Worm (Caenorhabditis elegans) whole organism, L4/young adult: ENCODE measurements around the gene C50E10.2.

Source experiments
- W03F9.2 ChIP-seq: fragments of 150-350 bp; optimal IDR thresholded peaks from 2 replicates; lab custom pipeline; 2014; ENCODE audit warnings: missing biosample characterization, missing genetic modification characterization
- dao-5 ChIP-seq: sonication (generic microtip); optimal IDR thresholded peaks from 2 replicates; lab custom pipeline; 2016; ENCODE audit warnings: missing genotype, missing genetic modification characterization, moderate library complexity, missing compliant biosample characterization
- him-1 ChIP-seq: sonication (generic microtip); optimal IDR thresholded peaks from 2 replicates; lab custom pipeline; 2016; ENCODE audit warnings: missing genotype, missing genetic modification reagents, missing genetic modification characterization, missing compliant biosample characterization

C50E10.2 gene

DNA sequence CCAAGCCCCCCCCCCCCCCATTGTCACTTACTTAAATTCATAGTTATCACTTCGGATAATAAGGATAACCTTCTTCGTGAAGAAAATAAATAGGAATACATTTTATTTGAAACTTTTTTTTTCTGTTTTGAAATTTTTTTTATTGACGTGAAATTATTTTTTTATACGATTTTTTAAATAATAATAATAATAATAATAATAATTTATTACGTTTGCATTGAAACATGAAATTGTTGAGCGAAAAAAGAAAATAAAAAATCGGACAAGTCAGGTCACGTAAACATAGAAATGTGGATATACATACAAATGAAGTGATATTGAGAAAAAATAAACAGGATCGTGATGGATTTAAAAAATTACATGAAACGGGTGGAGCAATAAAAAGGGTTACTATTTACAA is at the start of gene C50E10.2:
Gene C50E10.2 (minus strand): TSS at position 101 of the 400 bp plus-strand sequence.
- TF ChIP-seq dao-5 (tag; lab: Kevin White, UChicago) (no peak), W03F9.2 (tag; lab: Kevin White, UChicago) (no peak), him-1 (no peak)

DNA sequence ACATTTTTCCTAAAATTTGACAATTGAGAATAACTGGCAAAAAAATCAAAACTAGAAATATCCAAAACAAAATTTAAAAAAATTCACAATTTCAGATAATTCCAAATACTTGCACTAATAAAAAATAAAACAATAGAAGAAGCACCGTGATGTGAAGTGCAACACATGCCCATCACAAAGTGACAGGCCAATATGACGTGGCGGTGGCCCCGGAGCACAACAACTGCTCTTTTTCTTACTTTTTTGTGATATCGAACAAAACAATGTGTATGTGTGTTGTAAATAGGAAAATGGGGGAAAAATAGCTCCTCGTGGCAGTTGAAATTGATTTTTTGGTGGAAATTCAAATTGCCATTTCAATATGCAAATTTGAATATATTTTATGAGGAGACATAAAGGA is 44.3 kb upstream of the C50E10.2 start:
- no peak for TF ChIP-seq W03F9.2 (tag; lab: Kevin White, UChicago)
- no peak for TF ChIP-seq him-1
- no peak for TF ChIP-seq dao-5 (tag; lab: Kevin White, UChicago)

DNA sequence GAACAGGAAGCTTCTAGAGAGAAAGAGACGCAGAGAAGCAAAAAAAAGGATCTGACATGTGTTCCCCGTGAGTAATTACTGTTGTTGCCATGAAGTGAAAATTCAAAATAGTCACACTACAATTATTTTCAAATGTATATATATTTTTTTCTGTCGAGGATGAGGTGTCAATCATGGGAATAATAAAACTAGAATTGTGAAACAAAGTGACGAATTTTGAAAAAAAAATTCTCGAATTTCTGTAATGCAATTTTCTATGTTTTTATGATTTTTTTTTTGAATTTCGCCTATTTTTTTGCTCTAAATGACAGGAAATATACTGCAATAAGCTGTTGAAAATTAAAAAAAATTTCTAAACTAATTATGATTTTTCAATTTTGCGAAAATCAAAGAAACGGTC is 43.6 kb upstream of the C50E10.2 start:
- TF ChIP-seq him-1 = no peak

DNA sequence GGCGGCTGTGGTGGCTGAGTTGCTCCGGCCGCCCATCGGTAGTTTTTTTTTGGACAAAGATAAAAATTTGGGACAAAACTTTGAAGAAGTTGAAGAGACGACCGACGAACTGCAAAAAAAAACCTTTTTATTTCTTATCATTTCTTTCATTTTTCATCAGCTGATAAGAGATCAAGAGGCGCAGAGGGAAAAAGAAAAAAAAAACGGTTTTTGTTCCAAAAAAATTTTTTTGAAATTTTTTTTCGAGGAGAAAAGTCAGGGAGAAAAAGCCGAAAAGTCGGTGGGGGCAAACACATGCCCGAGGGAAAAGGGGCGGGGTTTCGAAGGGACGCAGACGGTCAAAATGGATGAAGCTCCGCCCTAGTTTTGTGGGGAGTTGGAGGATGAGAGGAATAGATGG is 42.6 kb upstream of the C50E10.2 start, which contains the start of gene ras-1:
Gene ras-1 (minus strand): TSS at position 129 of the 400 bp plus-strand sequence.
- TF ChIP-seq W03F9.2 (tag; lab: Kevin White, UChicago) (no peak), him-1 (no peak), dao-5 (tag; lab: Kevin White, UChicago) (no peak)

DNA sequence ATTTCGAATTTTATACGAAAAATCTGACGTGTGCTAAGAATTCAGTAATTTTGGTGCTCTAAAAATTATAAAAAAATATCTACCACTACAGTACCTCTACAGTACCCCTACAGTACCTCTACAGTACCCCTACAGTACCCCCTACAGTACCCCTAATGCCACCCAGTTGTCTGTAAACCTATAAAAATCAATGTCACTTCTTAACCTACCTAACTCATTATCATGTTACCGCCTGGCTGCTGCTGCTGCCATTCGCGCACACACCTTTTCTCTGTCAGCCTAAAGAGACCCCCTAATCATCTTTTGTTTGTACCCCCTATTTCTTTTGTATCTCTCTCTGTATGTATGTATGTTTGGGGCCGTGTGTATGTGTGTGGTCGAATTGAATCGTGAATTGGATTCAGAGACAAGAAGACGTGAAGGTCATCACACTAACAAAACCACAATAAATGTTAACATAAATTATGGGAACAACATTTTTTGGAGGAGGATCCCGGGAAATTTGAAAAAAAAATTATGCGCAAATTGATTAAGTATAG is 41.3 kb upstream of the C50E10.2 start:
- TF ChIP-seq him-1 = no peak

DNA sequence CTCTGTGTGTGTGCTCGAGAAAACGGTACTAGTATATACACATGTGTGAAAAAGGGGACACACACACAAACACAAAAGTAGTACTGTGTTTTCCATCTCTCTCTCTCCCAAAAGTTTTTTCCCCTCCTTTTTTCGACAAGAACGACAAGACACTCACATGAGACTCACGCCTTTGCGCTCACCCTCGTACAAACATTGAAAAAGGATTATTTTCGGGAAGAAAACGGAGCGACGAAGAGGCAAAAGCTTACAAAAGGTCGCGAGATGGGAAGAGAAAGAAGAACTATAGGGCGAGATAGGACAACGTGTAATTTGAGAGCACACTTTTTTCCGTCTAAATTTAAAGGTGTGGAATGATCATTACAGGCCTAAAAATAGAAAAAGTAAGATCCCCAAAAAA is 40.4 kb upstream of the C50E10.2 start:
- TF ChIP-seq him-1 (no peak), dao-5 (tag; lab: Kevin White, UChicago) (no peak), W03F9.2 (tag; lab: Kevin White, UChicago) (no peak)

DNA sequence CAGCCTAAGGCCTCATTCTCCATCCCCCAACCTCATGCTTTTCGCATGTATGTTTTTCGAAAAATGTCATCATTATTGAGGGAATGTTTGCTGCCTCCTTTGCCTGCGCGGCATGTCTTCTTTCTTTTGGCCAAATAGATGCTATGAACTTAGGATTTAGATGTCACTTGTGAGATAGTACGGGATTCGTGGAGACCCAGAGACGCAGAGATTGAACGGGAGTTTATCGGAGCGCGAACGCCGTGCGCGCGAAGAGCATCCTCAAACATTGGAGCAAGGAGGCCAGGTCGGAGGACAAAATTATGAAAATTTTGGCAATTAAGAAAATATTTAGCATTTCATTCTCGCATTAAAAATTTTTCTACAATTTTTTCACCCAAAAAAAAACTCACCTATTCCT is 39.4 kb upstream of the C50E10.2 start:
- no peak for TF ChIP-seq dao-5 (tag; lab: Kevin White, UChicago)
- TF ChIP-seq him-1 = no peak
- TF ChIP-seq W03F9.2 (tag; lab: Kevin White, UChicago) = no peak

DNA sequence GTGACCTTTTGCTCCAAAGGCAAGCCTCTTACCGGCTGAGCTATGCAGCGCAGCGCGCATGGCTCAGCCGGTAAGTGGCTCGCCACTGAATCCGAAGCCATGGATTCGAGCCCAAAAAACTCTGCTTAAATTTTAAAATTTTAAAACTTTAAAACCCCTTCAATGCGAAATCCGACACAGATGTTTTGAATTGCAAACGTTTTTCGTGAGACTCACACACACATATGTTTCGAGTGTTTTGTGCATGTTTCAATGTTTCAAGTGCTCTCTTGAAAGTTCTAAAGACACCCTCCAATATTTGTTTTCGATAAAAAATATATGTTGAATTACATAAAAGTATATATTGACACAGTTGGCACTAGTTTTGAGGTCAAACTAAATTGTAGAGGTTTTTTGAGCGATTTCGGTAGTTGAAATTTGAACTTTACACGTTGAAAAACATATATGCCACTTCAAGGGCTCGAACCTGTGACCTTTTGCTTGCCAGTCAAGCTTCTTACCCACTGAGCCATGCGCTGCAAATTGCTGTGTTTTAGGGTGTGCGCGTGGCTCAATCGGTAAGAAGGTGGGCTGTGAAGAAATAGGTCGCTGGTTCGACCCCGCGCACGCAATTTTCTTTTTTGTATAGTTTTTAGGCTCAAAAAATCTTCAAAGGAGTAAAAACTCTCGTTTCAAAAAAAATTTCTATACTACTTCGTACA is 36.9 kb upstream of the C50E10.2 start:
- no peak for TF ChIP-seq dao-5 (tag; lab: Kevin White, UChicago)
- TF ChIP-seq him-1 = no peak
- no peak for TF ChIP-seq W03F9.2 (tag; lab: Kevin White, UChicago)

DNA sequence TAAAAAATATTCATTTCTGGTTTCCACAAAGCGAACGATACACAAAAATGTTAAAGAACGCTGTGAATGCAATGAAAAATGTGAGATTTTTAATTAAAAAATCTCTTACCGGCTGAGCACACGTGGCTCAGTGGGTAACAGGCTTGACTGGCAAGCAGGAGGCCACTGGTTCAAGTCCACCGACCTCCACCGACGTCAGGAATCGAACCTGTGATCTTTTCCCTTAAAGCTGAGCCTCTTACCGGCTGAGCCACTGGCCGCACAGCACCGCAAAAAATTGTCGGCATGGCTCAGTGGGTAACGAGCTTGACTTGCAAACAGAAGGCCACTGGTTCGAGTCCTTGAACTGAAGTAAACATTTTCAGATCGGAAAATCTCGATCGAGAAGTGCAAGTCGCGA is 35.3 kb upstream of the C50E10.2 start, which contains the start of gene C44C11.6:
Gene C44C11.6 (plus strand): TSS at position 23 of the 400 bp plus-strand sequence.
- TF ChIP-seq him-1 (no peak), dao-5 (tag; lab: Kevin White, UChicago) (no peak), W03F9.2 (tag; lab: Kevin White, UChicago) (no peak)

DNA sequence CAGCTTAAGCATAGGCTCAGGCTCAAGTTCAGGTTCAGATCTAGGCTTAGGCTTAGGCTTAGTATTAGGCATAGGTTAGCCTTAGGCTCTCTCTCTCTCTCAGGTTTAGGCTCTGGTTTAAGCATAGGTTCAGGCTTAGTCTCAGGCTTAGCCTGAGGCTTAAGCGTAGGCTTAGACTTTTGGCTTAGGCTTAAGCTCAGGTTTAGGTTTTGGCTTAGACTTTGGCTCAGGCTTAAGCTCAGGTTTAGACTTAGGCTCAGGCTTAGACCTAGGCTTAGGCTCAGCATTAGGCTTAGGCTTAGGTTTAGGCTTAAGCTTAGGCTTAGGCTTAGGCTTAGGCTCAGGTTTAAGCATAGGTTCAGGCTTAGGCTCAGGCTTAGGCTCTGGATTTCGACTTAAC is 34.2 kb upstream of the C50E10.2 start:
- TF ChIP-seq dao-5 (tag; lab: Kevin White, UChicago) (no peak), W03F9.2 (tag; lab: Kevin White, UChicago) (no peak), him-1 (no peak)

DNA sequence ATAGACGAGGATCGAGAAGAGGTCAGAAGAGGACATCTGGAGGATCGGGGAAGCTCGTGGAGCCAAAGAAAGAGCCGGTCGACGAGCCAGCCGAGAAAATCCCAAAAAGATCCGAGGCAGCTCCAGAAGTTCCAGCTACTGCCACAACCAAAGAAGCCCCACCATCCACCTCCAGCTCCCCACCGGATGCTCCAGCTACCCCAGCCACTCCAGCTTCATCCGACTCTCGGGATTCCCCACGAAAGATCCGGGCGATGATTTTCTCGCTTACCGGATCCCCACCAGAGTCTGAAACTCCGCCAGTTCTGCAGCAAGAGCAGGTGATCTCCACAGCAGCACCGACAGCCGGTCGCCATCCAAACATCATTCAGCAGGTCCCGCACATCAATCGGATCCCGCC is 33.4 kb upstream of the C50E10.2 start:
- TF ChIP-seq W03F9.2 (tag; lab: Kevin White, UChicago) (no peak), him-1 (no peak), dao-5 (tag; lab: Kevin White, UChicago) (no peak)

DNA sequence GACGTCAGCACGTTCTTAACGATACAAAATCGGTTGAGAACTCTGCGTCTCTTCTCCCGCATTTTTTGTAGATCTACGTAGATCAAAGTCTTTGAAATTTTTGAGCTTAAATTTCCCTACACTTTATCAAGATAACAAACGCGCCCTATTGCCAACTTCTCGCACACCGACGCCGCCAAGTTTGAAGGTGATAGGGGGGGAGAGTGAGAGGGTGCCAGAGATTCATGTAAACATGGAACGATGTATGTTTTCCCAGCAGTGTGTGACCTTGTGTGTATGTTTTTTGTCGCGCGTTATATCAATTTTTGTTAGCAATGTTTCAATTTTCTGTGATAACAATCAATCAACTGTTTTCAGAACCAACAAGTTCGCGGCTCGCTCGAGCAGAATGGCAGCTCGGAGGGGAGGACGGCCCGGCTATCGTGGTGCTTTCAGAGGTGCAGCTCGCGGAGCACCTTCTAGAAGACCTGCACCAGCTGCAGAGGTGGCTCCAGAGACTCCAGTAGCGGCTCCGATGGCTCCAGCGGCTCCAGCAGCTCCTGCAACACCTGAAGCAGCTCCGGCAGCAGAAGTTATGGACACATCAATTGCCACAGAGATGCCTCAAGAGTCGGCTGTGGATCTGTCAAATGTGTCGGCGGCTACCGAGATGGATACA is 32.2 kb upstream of the C50E10.2 start:
- TF ChIP-seq him-1 (no peak), W03F9.2 (tag; lab: Kevin White, UChicago) (no peak), dao-5 (tag; lab: Kevin White, UChicago) (no peak)

DNA sequence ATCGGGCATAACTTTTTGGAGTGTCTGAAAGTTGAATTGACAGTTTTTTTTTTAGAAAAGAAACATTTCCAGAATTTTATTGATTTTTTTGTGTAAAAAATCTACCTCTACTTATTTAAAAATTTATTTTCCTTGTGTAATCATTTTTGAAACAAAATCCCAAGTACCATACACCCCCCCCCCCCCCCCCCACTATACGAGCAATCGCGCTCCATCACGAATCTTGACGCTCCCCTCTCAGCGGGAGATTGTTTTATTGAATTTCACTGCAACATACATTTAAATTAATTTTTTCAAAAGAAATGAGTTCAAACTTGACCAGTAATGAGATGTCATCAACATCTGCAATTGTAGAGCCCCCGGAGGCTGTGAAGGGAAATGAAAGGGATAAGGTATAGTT is 30.1 kb upstream of the C50E10.2 start, which contains the start of gene sop-2:
Gene sop-2 (plus strand): TSS at position 301 of the 400 bp plus-strand sequence.
- TF ChIP-seq W03F9.2 (tag; lab: Kevin White, UChicago) (no peak), him-1 (no peak), dao-5 (tag; lab: Kevin White, UChicago) (no peak)

DNA sequence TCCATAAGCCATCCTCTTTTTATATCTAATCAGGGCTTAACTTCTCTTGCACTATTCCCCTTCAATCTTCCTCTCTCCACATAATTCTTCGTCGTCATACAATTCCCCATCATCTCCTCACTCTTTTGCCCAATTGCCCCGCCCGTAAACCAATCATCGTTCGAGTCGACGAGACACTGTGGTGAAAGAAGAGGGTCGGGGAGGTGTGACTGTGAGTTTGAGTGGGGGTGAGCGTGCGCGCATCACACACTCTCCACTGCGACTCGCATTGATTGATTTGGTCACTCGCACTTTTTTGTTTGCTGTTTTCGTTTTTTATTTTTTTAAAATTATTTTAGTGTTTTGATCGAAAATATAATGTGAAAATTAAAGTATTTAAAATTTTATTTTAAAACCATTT is 29.6 kb upstream of the C50E10.2 start:
- TF ChIP-seq W03F9.2 (tag; lab: Kevin White, UChicago) = peak; percentile 44
- no peak for TF ChIP-seq dao-5 (tag; lab: Kevin White, UChicago)
- TF ChIP-seq him-1 = no peak
